Worm (Caenorhabditis elegans) whole organism, mixed stage, embryonic: ENCODE data around the gene unc-33.

Source experiments
- M03D4.4 ChIP-seq: sonication (generic microtip); optimal IDR thresholded peaks from 2 replicates; lab custom pipeline; 2017; ENCODE audit warnings: mild to moderate bottlenecking, missing genetic modification characterization, missing compliant biosample characterization
- elt-3 ChIP-seq: fragments of 150-350 bp; optimal IDR thresholded peaks from 2 replicates; lab custom pipeline; 2014; ENCODE audit warnings: missing biosample characterization, missing genetic modification characterization
- mab-5 ChIP-seq: fragments of 150-350 bp; optimal IDR thresholded peaks from 2 replicates; lab custom pipeline; 2014; ENCODE audit warnings: missing biosample characterization, missing genetic modification characterization
- mls-2 ChIP-seq: sonication (generic microtip); optimal IDR thresholded peaks from 2 replicates; lab custom pipeline; 2016; ENCODE audit warnings: mild to moderate bottlenecking, missing genetic modification characterization, moderate library complexity, missing compliant biosample characterization
- nhr-28 ChIP-seq: fragments of 150-350 bp; optimal IDR thresholded peaks from 2 replicates; lab custom pipeline; 2014; ENCODE audit warnings: missing biosample characterization, missing genetic modification characterization
- pha-4 ChIP-seq: fragments of 150-350 bp; optimal IDR thresholded peaks from 2 replicates; lab custom pipeline; 2018; ENCODE audit warnings: missing biosample characterization, missing genetic modification reagents, missing genetic modification characterization
- unc-39 ChIP-seq: fragments of 150-350 bp; optimal IDR thresholded peaks from 2 replicates; lab custom pipeline; 2014; ENCODE audit warnings: missing biosample characterization, missing genetic modification characterization
- unc-62 ChIP-seq: fragments of 150-350 bp; optimal IDR thresholded peaks from 2 replicates; lab custom pipeline; 2014; ENCODE audit warnings: missing biosample characterization, missing genetic modification reagents, missing genetic modification characterization
- ztf-11 ChIP-seq: fragments of 150-350 bp; optimal IDR thresholded peaks from 2 replicates; lab custom pipeline; 2014; ENCODE audit warnings: missing biosample characterization, missing genetic modification characterization

ce11 chrIV:3568608-3569007, 51.9 kb downstream of the unc-33 start, which contains the start of gene otpl-1:
- TF ChIP-seq unc-62 (GFP tag; lab: Kevin White, UChicago) (no peak), pha-4 (no peak), mls-2 (no peak), elt-3 (no peak), M03D4.4 (no peak), unc-39 (tag; lab: Kevin White, UChicago) (no peak), mab-5 (no peak), nhr-28 (no peak), ztf-11 (tag; lab: Kevin White, UChicago) (no peak)
